Fruit fly (Drosophila melanogaster) whole organism, adult: ENCODE measurements around the gene CG17105.

Experiments used
- CG14711 ChIP-seq: fragments of 200-800 bp; sonication (Bioruptor generic); optimal IDR thresholded peaks from 2 replicates; lab custom pipeline; 2018; ENCODE audit warnings: missing biosample characterization, mild to moderate bottlenecking, missing genetic modification characterization, moderate library complexity
- CG33017 ChIP-seq: fragments of 200-800 bp; sonication (Bioruptor generic); optimal IDR thresholded peaks from 2 replicates; lab custom pipeline; 2018; ENCODE audit warnings: missing biosample characterization, mild to moderate bottlenecking, missing genetic modification characterization, moderate library complexity
- Clk ChIP-seq: fragments of 200-800 bp; sonication (Bioruptor generic); optimal IDR thresholded peaks from 2 replicates; lab custom pipeline; 2017; ENCODE audit warnings: missing biosample characterization, missing genetic modification characterization
- Crg-1 ChIP-seq: fragments of 200-800 bp; sonication (Bioruptor generic); optimal IDR thresholded peaks from 2 replicates; lab custom pipeline; 2016; ENCODE audit warnings: missing biosample characterization, missing genetic modification characterization
- Hr96 ChIP-seq: fragments of 200-800 bp; sonication (Bioruptor generic); optimal IDR thresholded peaks from 2 replicates; lab custom pipeline; 2016; ENCODE audit warnings: missing biosample characterization, missing genetic modification characterization
- Mnt ChIP-seq: fragments of 200-800 bp; sonication (Bioruptor generic); optimal IDR thresholded peaks from 2 replicates; lab custom pipeline; 2016; ENCODE audit warnings: missing biosample characterization, mild to moderate bottlenecking, missing genetic modification characterization
- cic ChIP-seq: fragments of 200-800 bp; sonication (Bioruptor generic); optimal IDR thresholded peaks from 2 replicates; lab custom pipeline; 2017; ENCODE audit warnings: missing biosample characterization, mild to moderate bottlenecking, missing genetic modification characterization, moderate library complexity
- kay ChIP-seq: fragments of 200-800 bp; sonication (Bioruptor generic); peaks from one replicate; lab custom pipeline; 2016; ENCODE audit warnings: missing biosample characterization, missing genetic modification characterization, borderline replicate concordance

dm6 chr2L:10657981-10658380 is 22.8 kb upstream of the CG17105 start, which contains the start of gene CG45690:
- TF ChIP-seq Clk (GFP tag; lab: Kevin White, UChicago) (no peak), Hr96 (GFP tag; lab: Kevin White, UChicago) (no peak), CG14711 (tag; lab: Kevin White, UChicago) (no peak), kay (no peak), Mnt (no peak), cic (GFP tag; lab: Kevin White, UChicago) (no peak), Crg-1 (GFP tag; lab: Kevin White, UChicago) (no peak), CG33017 (no peak)
